Fruit fly (Drosophila melanogaster): ENCODE results near the gene CapaR.

dm6 chr3L:21586528-21586927 lies 24.5 kb upstream of the CapaR start, which contains the start of gene TfAP-2:
- TF ChIP-seq Dfd (GFP tag; optimal IDR thresholded peaks at IDR 0.05): no peak
- TF ChIP-seq jim (GFP tag; optimal IDR thresholded peaks at IDR 0.05): no peak
- no peak for TF ChIP-seq sage (GFP tag; optimal IDR thresholded peaks at IDR 0.05)
- no peak for TF ChIP-seq ey (GFP tag; optimal IDR thresholded peaks at IDR 0.05)
- no peak for TF ChIP-seq sv (GFP tag; optimal IDR thresholded peaks at IDR 0.05)
- no peak for TF ChIP-seq psq (GFP tag; optimal IDR thresholded peaks at IDR 0.05)
- TF ChIP-seq dsf (GFP tag; optimal IDR thresholded peaks at IDR 0.05; ENCODE audit: borderline replicate concordance): no peak
- no peak for TF ChIP-seq Hr78 (GFP tag; optimal IDR thresholded peaks at IDR 0.05)
- no peak for TF ChIP-seq usp (GFP tag; optimal IDR thresholded peaks at IDR 0.05)
- TF ChIP-seq CG9705 (GFP tag; optimal IDR thresholded peaks at IDR 0.05): no peak
- TF ChIP-seq h (GFP tag; optimal IDR thresholded peaks at IDR 0.05): no peak
- TF ChIP-seq Mio (GFP tag; optimal IDR thresholded peaks at IDR 0.05): no peak
- TF ChIP-seq lola (GFP tag; optimal IDR thresholded peaks at IDR 0.05): no peak
